Worm (Caenorhabditis elegans) whole organism, young adult: ENCODE data around the gene C53A5.9.

Experiments
- egl-44 ChIP-seq: fragments of 200-800 bp; sonication (Bioruptor generic); IDR thresholded peaks from 2 replicates; pipeline ENCODE4 v1.3.6; 2022; ENCODE audit warnings: missing genetic modification reagents, missing genetic modification characterization, missing compliant biosample characterization
- ets-4 ChIP-seq: fragments of 200-800 bp; sonication (Bioruptor generic); optimal IDR thresholded peaks from 2 replicates; lab custom pipeline; 2018; ENCODE audit warnings: mild to moderate bottlenecking, missing genetic modification characterization, missing compliant biosample characterization
- nfya-2 ChIP-seq: fragments of 200-800 bp; sonication (Bioruptor generic); IDR thresholded peaks from 2 replicates; pipeline ENCODE4 v1.3.6; 2022; ENCODE audit warnings: missing genetic modification reagents, missing genetic modification characterization, missing compliant biosample characterization
- pha-4 ChIP-seq: fragments of 150-350 bp; sonication (generic microtip); optimal IDR thresholded peaks from 2 replicates; lab custom pipeline; 2014; ENCODE audit warnings: missing biosample characterization, missing genetic modification reagents, missing genetic modification characterization
- rec-8 ChIP-seq, 2 experiments: sonication (generic microtip); optimal IDR thresholded peaks; 2 replicates each; lab custom pipeline; 2016; ENCODE audit warnings: mild to moderate bottlenecking in 2 of 2, missing genetic modification characterization in 2 of 2, missing genetic modification reagents in 2 of 2, missing genotype in 2 of 2, missing biosample characterization in 1 of 2, missing compliant biosample characterization in 1 of 2, moderate library complexity in 1 of 2
- snpc-3.4 ChIP-seq: sonication (generic microtip); optimal IDR thresholded peaks from 2 replicates; lab custom pipeline; 2017; ENCODE audit warnings: missing genetic modification characterization, mild to moderate bottlenecking, missing compliant biosample characterization, antibody characterized with exemption, moderate library complexity, missing genotype, missing genetic modification reagents
- snpc-4 ChIP-seq, 5 experiments: fragments of 150-350 bp in 1 of 5; sonication (generic microtip) in 4 of 5; optimal IDR thresholded peaks; 2 replicates each; lab custom pipeline; 2014 to 2018; ENCODE audit warnings: missing genetic modification characterization in 5 of 5, missing biosample characterization in 3 of 5, antibody characterized with exemption in 2 of 5, mild to moderate bottlenecking in 2 of 5, missing compliant biosample characterization in 2 of 5, missing genotype in 2 of 5, moderate library complexity in 2 of 5, missing genetic modification reagents in 1 of 5
- sptf-2 ChIP-seq: fragments of 200-800 bp; sonication (Bioruptor generic); optimal IDR thresholded peaks from 2 replicates; lab custom pipeline; 2018; ENCODE audit warnings: mild to moderate bottlenecking, missing genetic modification characterization, missing compliant biosample characterization
- unc-62 ChIP-seq: fragments of 150-350 bp; optimal IDR thresholded peaks from 2 replicates; lab custom pipeline; 2014; ENCODE audit warnings: missing biosample characterization, missing genetic modification reagents, missing genetic modification characterization

DNA sequence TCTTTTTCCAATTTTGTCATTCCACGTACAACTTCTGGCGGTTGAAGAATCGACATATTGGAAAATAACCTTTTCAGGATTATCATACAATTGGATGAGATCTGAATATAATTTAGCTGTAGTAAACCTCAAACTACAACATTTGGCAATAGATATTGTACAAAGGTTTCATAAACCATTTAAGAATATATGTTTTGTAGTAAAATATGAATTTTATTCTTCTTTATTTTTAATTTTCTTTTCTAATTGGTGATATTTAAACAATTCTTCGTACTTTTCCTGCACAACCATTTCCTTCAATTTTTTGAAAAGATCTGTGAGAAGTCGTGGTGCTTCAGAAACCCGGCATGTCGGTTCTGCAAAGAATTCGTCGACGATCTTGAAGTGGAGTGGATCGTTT is 37.7 kb downstream of the C53A5.9 start, which contains the start of gene C53A5.17:
- TF ChIP-seq snpc-4 (GFP tag; optimal IDR thresholded peaks at IDR 0.05; lab: Kevin White, UChicago): no peak
- no peak for TF ChIP-seq snpc-4 (tag; optimal IDR thresholded peaks at IDR 0.05; lab: Kevin White, UChicago)
- TF ChIP-seq unc-62: no peak
- TF ChIP-seq sptf-2 (GFP tag; lab: Kevin White, UChicago): no peak
- TF ChIP-seq pha-4 (tag; lab: Kevin White, UChicago): no peak
- no peak for TF ChIP-seq rec-8 (tag; optimal IDR thresholded peaks at IDR 0.05; lab: Kevin White, UChicago)
- no peak for TF ChIP-seq ets-4 (GFP tag; lab: Kevin White, UChicago)
- TF ChIP-seq snpc-3.4 (tag; lab: Kevin White, UChicago): no peak
- TF ChIP-seq nfya-2 (GFP tag; lab: Robert Waterston, UW): no peak
- TF ChIP-seq egl-44 (GFP tag; lab: Robert Waterston, UW): no peak
